Worm (Caenorhabditis elegans) whole organism, young adult: ENCODE measurements around the gene kreg-1.
A peak's percentile ranks its signal among the peaks of the same experiment; 100 is the strongest.

Experiments
- B0336.3 ChIP-seq: fragments of 200-800 bp; sonication (Bioruptor generic); IDR thresholded peaks from 2 replicates; pipeline ENCODE4 v1.3.6; 2022; ENCODE audit warnings: missing genetic modification characterization, missing compliant biosample characterization
- F33H1.4 ChIP-seq: fragments of 200-800 bp; sonication (Bioruptor generic); IDR thresholded peaks from 2 replicates; pipeline ENCODE4 v1.3.6; 2022; ENCODE audit warnings: missing genetic modification reagents, missing genetic modification characterization, missing compliant biosample characterization
- F57A8.1 ChIP-seq: fragments of 200-800 bp; sonication (Bioruptor generic); optimal IDR thresholded peaks from 2 replicates; lab custom pipeline; 2018; ENCODE audit warnings: mild to moderate bottlenecking, missing genetic modification characterization, moderate library complexity, missing compliant biosample characterization
- Y53G8AR.9 ChIP-seq: fragments of 200-800 bp; sonication (Bioruptor generic); conservative IDR thresholded peaks from 2 replicates; pipeline ENCODE4 v1.3.6; 2022; ENCODE audit warnings: missing genetic modification reagents, missing genetic modification characterization, missing compliant biosample characterization
- Y67H2A.10 ChIP-seq: fragments of 200-800 bp; sonication (Bioruptor generic); conservative IDR thresholded peaks from 2 replicates; pipeline ENCODE4 v1.3.6; 2022; ENCODE audit warnings: missing genetic modification reagents, missing genetic modification characterization, missing compliant biosample characterization
- ama-1 ChIP-seq, 3 experiments: fragments of 150-350 bp in 1 of 3; sonication (generic microtip) in 2 of 3; optimal IDR thresholded peaks; 2 replicates each; lab custom pipeline; 2014 to 2018; ENCODE audit warnings: missing biosample characterization in 2 of 3, missing genetic modification characterization in 2 of 3, missing genetic modification reagents in 2 of 3
- attf-6 ChIP-seq: fragments of 200-800 bp; sonication (Bioruptor generic); IDR thresholded peaks from 2 replicates; pipeline ENCODE4 v1.3.6; 2022; ENCODE audit warnings: missing genetic modification reagents, missing genetic modification characterization, missing compliant biosample characterization
- bed-1 ChIP-seq: fragments of 200-800 bp; sonication (Bioruptor generic); IDR thresholded peaks from 2 replicates; pipeline ENCODE4 v1.3.6; 2022; ENCODE audit warnings: missing genetic modification reagents, missing genetic modification characterization, missing compliant biosample characterization
- ceh-58 ChIP-seq: fragments of 200-800 bp; sonication (Bioruptor generic); IDR thresholded peaks from 2 replicates; pipeline ENCODE4 v1.3.6; 2022; ENCODE audit warnings: missing genetic modification characterization, missing compliant biosample characterization
- ceh-79 ChIP-seq: sonication (generic microtip); optimal IDR thresholded peaks from 2 replicates; lab custom pipeline; 2017; ENCODE audit warnings: mild to moderate bottlenecking, missing genetic modification characterization, missing compliant biosample characterization
- ceh-91 ChIP-seq: fragments of 200-800 bp; sonication (Bioruptor generic); IDR thresholded peaks from 2 replicates; pipeline ENCODE4 v1.3.6; 2022; ENCODE audit warnings: missing genetic modification reagents, missing genetic modification characterization, missing compliant biosample characterization
- dox-1 ChIP-seq: fragments of 200-800 bp; sonication (Bioruptor generic); IDR thresholded peaks from 2 replicates; pipeline ENCODE4 v1.3.6; 2022; ENCODE audit warnings: missing genetic modification reagents, missing genetic modification characterization, missing compliant biosample characterization
- hlh-12 ChIP-seq: sonication (generic microtip); optimal IDR thresholded peaks from 2 replicates; lab custom pipeline; 2016; ENCODE audit warnings: missing genetic modification characterization, missing compliant biosample characterization
- let-607 ChIP-seq, 2 experiments: fragments of 200-800 bp in 1 of 2; sonication (Bioruptor generic) in 1 of 2; sonication (generic microtip) in 1 of 2; optimal IDR thresholded peaks; 2 replicates each; lab custom pipeline; 2016 to 2018; ENCODE audit warnings: mild to moderate bottlenecking in 2 of 2, missing compliant biosample characterization in 2 of 2, missing genetic modification characterization in 2 of 2, moderate library complexity in 2 of 2, missing genotype in 1 of 2
- lin-40 ChIP-seq: sonication (generic microtip); optimal IDR thresholded peaks from 2 replicates; lab custom pipeline; 2016; ENCODE audit warnings: missing genetic modification characterization, mild to moderate bottlenecking, missing compliant biosample characterization, missing genotype, missing genetic modification reagents
- lir-1 ChIP-seq: fragments of 200-800 bp; sonication (Bioruptor generic); conservative IDR thresholded peaks from 2 replicates; pipeline ENCODE4 v1.3.6; 2022; ENCODE audit warnings: missing genetic modification reagents, missing genetic modification characterization, missing compliant biosample characterization
- madf-10 ChIP-seq: sonication (generic microtip); optimal IDR thresholded peaks from 2 replicates; lab custom pipeline; 2016; ENCODE audit warnings: mild to moderate bottlenecking, missing genetic modification characterization, missing compliant biosample characterization
- mcd-1 ChIP-seq: fragments of 200-800 bp; sonication (Bioruptor generic); IDR thresholded peaks from 2 replicates; pipeline ENCODE4 v1.3.6; 2022; ENCODE audit warnings: missing genetic modification reagents, missing genetic modification characterization, missing compliant biosample characterization
- mel-28 ChIP-seq: sonication (generic microtip); optimal IDR thresholded peaks from 2 replicates; lab custom pipeline; 2016; ENCODE audit warnings: borderline replicate concordance, mild to moderate bottlenecking, missing genetic modification characterization, missing compliant biosample characterization
- nhr-80 ChIP-seq: sonication (generic microtip); optimal IDR thresholded peaks from 2 replicates; lab custom pipeline; 2016; ENCODE audit warnings: missing genetic modification characterization, missing compliant biosample characterization
- sea-2 ChIP-seq: fragments of 200-800 bp; sonication (Bioruptor generic); IDR thresholded peaks from 2 replicates; pipeline ENCODE4 v1.3.6; 2022; ENCODE audit warnings: missing genetic modification characterization, missing compliant biosample characterization
- snpc-1.1 ChIP-seq: sonication (generic microtip); optimal IDR thresholded peaks from 2 replicates; lab custom pipeline; 2017; ENCODE audit warnings: missing genetic modification characterization, mild to moderate bottlenecking, missing compliant biosample characterization, antibody characterized with exemption, moderate library complexity, missing genotype, missing genetic modification reagents; ENCODE audit not compliant: insufficient read depth
- snpc-3.4 ChIP-seq: sonication (generic microtip); optimal IDR thresholded peaks from 2 replicates; lab custom pipeline; 2017; ENCODE audit warnings: missing genetic modification characterization, mild to moderate bottlenecking, missing compliant biosample characterization, antibody characterized with exemption, moderate library complexity, missing genotype, missing genetic modification reagents
- snpc-4 ChIP-seq, 5 experiments: fragments of 150-350 bp in 1 of 5; sonication (generic microtip) in 4 of 5; optimal IDR thresholded peaks; 2 replicates each; lab custom pipeline; 2014 to 2018; ENCODE audit warnings: missing genetic modification characterization in 5 of 5, missing biosample characterization in 3 of 5, antibody characterized with exemption in 2 of 5, mild to moderate bottlenecking in 2 of 5, missing compliant biosample characterization in 2 of 5, missing genotype in 2 of 5, moderate library complexity in 2 of 5, missing genetic modification reagents in 1 of 5
- somi-1 ChIP-seq: fragments of 200-800 bp; sonication (Bioruptor generic); optimal IDR thresholded peaks from 2 replicates; lab custom pipeline; 2018; ENCODE audit warnings: mild to moderate bottlenecking, missing genetic modification characterization, missing compliant biosample characterization
- sptf-2 ChIP-seq: fragments of 200-800 bp; sonication (Bioruptor generic); optimal IDR thresholded peaks from 2 replicates; lab custom pipeline; 2018; ENCODE audit warnings: mild to moderate bottlenecking, missing genetic modification characterization, missing compliant biosample characterization
- tbp1 ChIP-seq: fragments of 200-800 bp; sonication (Bioruptor generic); optimal IDR thresholded peaks from 2 replicates; lab custom pipeline; 2018; ENCODE audit warnings: mild to moderate bottlenecking, missing genetic modification characterization, missing compliant biosample characterization
- unc-130 ChIP-seq: sonication (generic microtip); optimal IDR thresholded peaks from 2 replicates; lab custom pipeline; 2016; ENCODE audit warnings: missing genetic modification reagents, missing genetic modification characterization, missing compliant biosample characterization
- unc-62 ChIP-seq: fragments of 150-350 bp; optimal IDR thresholded peaks from 2 replicates; lab custom pipeline; 2014; ENCODE audit warnings: missing biosample characterization, missing genetic modification reagents, missing genetic modification characterization
- xnd-1 ChIP-seq: sonication (generic microtip); optimal IDR thresholded peaks from 2 replicates; lab custom pipeline; 2016; ENCODE audit warnings: missing genotype, missing genetic modification reagents, missing genetic modification characterization, missing compliant biosample characterization
- zim-3 ChIP-seq: sonication (generic microtip); optimal IDR thresholded peaks from 2 replicates; lab custom pipeline; 2017; ENCODE audit warnings: mild to moderate bottlenecking, missing genetic modification characterization, moderate library complexity, missing compliant biosample characterization
- ztf-26 ChIP-seq: sonication (generic microtip); optimal IDR thresholded peaks from 2 replicates; lab custom pipeline; 2017; ENCODE audit warnings: missing genetic modification characterization, missing compliant biosample characterization

Gene kreg-1

ce11 chrX:8677873-8678272, 31.7 kb upstream of the kreg-1 start:
- no peak for TF ChIP-seq unc-130 (GFP tag; lab: Kevin White, UChicago)

DNA sequence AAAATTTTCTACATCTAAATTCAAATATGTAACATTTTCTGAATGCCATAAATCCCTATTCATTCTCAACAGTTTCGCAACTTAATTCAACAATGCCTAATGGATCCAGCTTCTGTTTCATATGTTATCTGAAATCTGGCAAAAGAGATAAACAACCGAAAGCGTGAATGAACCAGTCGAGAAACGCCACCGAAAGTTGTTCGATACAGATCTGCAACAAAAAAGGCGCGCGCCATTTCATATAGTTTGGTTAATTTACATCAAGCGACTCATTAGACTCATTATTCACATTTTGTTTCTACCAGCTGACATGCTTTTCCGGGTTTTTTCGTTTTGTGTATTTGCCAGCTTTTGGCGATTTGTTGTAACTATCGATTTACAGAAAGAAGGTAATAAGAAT, 28.0 kb upstream of the kreg-1 start, which contains the start of gene K09E2.1:
TSS of gene K09E2.1 (plus strand) at position 301 of the 400 bp plus-strand sequence.
- no peak for TF ChIP-seq Y53G8AR.9 (GFP tag; lab: Robert Waterston, UW)
- no peak for TF ChIP-seq Y67H2A.10 (GFP tag; lab: Robert Waterston, UW)
- no peak for TF ChIP-seq sea-2
- TF ChIP-seq somi-1 (GFP tag; lab: Kevin White, UChicago): no peak
- no peak for TF ChIP-seq mcd-1 (GFP tag; lab: Robert Waterston, UW)
- no peak for TF ChIP-seq F57A8.1 (GFP tag; lab: Kevin White, UChicago)
- TF ChIP-seq nhr-80: no peak
- no peak for TF ChIP-seq lin-40 (tag; lab: Kevin White, UChicago)
- TF ChIP-seq xnd-1: no peak
- TF ChIP-seq tbp1 (GFP tag; lab: Kevin White, UChicago): no peak

- TF ChIP-seq let-607 (tag; optimal IDR thresholded peaks at IDR 0.05; lab: Kevin White, UChicago) (no peak), ztf-26 (no peak), madf-10 (tag; lab: Kevin White, UChicago) (no peak), B0336.3 (GFP tag; lab: Robert Waterston, UW) (no peak), lir-1 (GFP tag; lab: Robert Waterston, UW) (no peak), F33H1.4 (GFP tag; lab: Robert Waterston, UW) (no peak), sptf-2 (GFP tag; lab: Kevin White, UChicago) (no peak), unc-62 (GFP tag; lab: Kevin White, UChicago) (no peak), hlh-12 (no peak), mcd-1 (GFP tag; lab: Robert Waterston, UW) (no peak), dox-1 (GFP tag; lab: Robert Waterston, UW) (no peak), ceh-79 (no peak), mel-28 (tag; lab: Kevin White, UChicago) (no peak), zim-3 (tag; lab: Kevin White, UChicago) (no peak)
- TF ChIP-seq, all 124 proteins: peak for 0
Measured at ce11 chrX:8697517-8697916, 12.0 kb upstream of the kreg-1 start, which contains the start of gene frpr-8. frpr-8 (plus strand) TSS chrX:8697817.

- TF ChIP-seq nhr-80 (no peak), snpc-3.4 (tag; lab: Kevin White, UChicago) (peak; percentile 30), unc-130 (GFP tag; lab: Kevin White, UChicago) (no peak), snpc-1.1 (tag; lab: Kevin White, UChicago) (peak; percentile 86), snpc-4 (GFP tag; optimal IDR thresholded peaks at IDR 0.05; lab: Kevin White, UChicago) (peak; percentile 63), snpc-4 (tag; optimal IDR thresholded peaks at IDR 0.05; lab: Kevin White, UChicago) (peak in 2 of 4 experiments; percentile 80 to 90), let-607 (tag; optimal IDR thresholded peaks at IDR 0.05; lab: Kevin White, UChicago) (no peak)
Measured at ce11 chrX:8703664-8704356, 5.8 kb upstream of the kreg-1 start, which contains the start of gene jbts-14. jbts-14 (plus strand) TSS chrX:8704306.

DNA sequence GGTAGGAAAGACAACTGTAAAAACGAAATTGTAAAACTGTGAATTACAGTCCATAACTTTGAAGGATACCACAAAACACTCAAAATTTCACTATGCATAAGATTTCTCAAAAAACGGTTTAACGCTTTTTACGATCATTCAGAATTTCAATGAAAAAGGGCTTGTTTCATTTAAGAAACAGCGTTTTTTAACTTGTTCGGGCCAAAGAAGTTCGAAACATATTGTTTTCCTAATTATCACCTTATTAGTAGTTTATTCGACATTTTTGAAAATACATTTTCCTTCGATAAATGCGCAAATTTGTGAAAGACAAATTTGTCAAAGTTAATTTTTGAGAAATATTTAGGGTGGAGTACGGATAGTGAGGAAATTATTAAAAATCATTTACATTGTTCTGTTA, 4.7 kb upstream of the kreg-1 start:
- TF ChIP-seq attf-6: no peak
- no peak for TF ChIP-seq ama-1 (optimal IDR thresholded peaks at IDR 0.05; lab: Kevin White, UChicago)
- no peak for TF ChIP-seq ama-1 (GFP tag; optimal IDR thresholded peaks at IDR 0.05; lab: Kevin White, UChicago)
- no peak for TF ChIP-seq bed-1 (GFP tag; lab: Robert Waterston, UW)
- TF ChIP-seq ceh-58: no peak
- TF ChIP-seq ceh-91: no peak
